Worm (Caenorhabditis elegans) whole organism, midembryonic: ENCODE measurements around the gene W03C9.1.

ENCODE experiments used
- flt-1 ChIP-seq: fragments of 200-800 bp; sonication (Bioruptor generic); IDR thresholded peaks from 2 replicates; pipeline ENCODE4 v1.3.6; 2022; ENCODE audit warnings: missing genetic modification characterization, missing compliant biosample characterization
- med-1 ChIP-seq: sonication (generic microtip); optimal IDR thresholded peaks from 2 replicates; lab custom pipeline; 2017; ENCODE audit warnings: missing genetic modification characterization, mild to moderate bottlenecking, missing compliant biosample characterization, antibody characterized with exemption, missing genetic modification reagents; ENCODE audit not compliant: insufficient read depth

DNA sequence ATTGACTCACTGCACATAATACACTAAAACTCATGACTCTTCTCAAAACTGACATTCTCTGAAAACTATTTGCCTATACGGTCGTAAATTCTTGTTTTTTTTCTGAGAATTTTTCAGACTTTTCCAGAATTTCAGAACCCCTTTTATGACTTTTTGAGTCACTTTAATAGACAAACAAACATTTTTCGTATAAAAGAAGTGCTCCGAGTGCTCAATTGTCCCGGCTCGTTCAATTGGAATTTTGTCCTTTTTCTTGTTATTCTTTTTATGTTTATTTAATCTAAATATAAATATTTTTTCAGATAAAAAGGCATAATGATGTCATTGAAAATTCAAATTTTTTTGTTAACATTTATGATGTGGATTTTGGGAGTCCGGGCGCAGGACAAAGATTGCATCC, 37.0 kb upstream of the W03C9.1 start, which contains the start of gene Y17G7B.23:
- TF ChIP-seq flt-1 (GFP tag; lab: Robert Waterston, UW) (no peak), med-1 (no peak)
